Worm (Caenorhabditis elegans) whole organism, young adult: ENCODE data around the gene C56G3.2.

Source experiments
- F33H1.4 ChIP-seq: fragments of 200-800 bp; sonication (Bioruptor generic); IDR thresholded peaks from 2 replicates; pipeline ENCODE4 v1.3.6; 2022; ENCODE audit warnings: missing genetic modification reagents, missing genetic modification characterization, missing compliant biosample characterization
- F37B4.10 ChIP-seq: fragments of 200-800 bp; sonication (Bioruptor generic); IDR thresholded peaks from 2 replicates; pipeline ENCODE4 v1.3.6; 2022; ENCODE audit warnings: missing genetic modification characterization, missing compliant biosample characterization
- ccch-3 ChIP-seq: fragments of 200-800 bp; sonication (Bioruptor generic); optimal IDR thresholded peaks from 2 replicates; lab custom pipeline; 2018; ENCODE audit warnings: mild to moderate bottlenecking, missing genetic modification characterization, missing compliant biosample characterization
- ceh-40 ChIP-seq: fragments of 200-800 bp; sonication (Bioruptor generic); IDR thresholded peaks from 2 replicates; pipeline ENCODE4 v1.3.6; 2022; ENCODE audit warnings: missing genetic modification characterization, missing compliant biosample characterization
- dox-1 ChIP-seq: fragments of 200-800 bp; sonication (Bioruptor generic); IDR thresholded peaks from 2 replicates; pipeline ENCODE4 v1.3.6; 2022; ENCODE audit warnings: missing genetic modification reagents, missing genetic modification characterization, missing compliant biosample characterization
- egl-44 ChIP-seq: fragments of 200-800 bp; sonication (Bioruptor generic); IDR thresholded peaks from 2 replicates; pipeline ENCODE4 v1.3.6; 2022; ENCODE audit warnings: missing genetic modification reagents, missing genetic modification characterization, missing compliant biosample characterization
- ets-4 ChIP-seq: fragments of 200-800 bp; sonication (Bioruptor generic); optimal IDR thresholded peaks from 2 replicates; lab custom pipeline; 2018; ENCODE audit warnings: mild to moderate bottlenecking, missing genetic modification characterization, missing compliant biosample characterization
- hrde-1 ChIP-seq: sonication (generic microtip); optimal IDR thresholded peaks from 2 replicates; lab custom pipeline; 2016; ENCODE audit warnings: missing genetic modification characterization, mild to moderate bottlenecking, missing compliant biosample characterization, moderate library complexity, missing genotype, missing genetic modification reagents, borderline replicate concordance
- rpc-1 ChIP-seq, 2 experiments: fragments of 150-350 bp in 1 of 2; sonication (generic microtip) in 1 of 2; optimal IDR thresholded peaks; 2 replicates each; lab custom pipeline; 2014 to 2018; ENCODE audit warnings: missing biosample characterization in 1 of 2, missing genetic modification characterization in 1 of 2, missing genetic modification reagents in 1 of 2, missing genotype in 1 of 2
- snpc-4 ChIP-seq, 5 experiments: fragments of 150-350 bp in 1 of 5; sonication (generic microtip) in 4 of 5; optimal IDR thresholded peaks; 2 replicates each; lab custom pipeline; 2014 to 2018; ENCODE audit warnings: missing genetic modification characterization in 5 of 5, missing biosample characterization in 3 of 5, antibody characterized with exemption in 2 of 5, mild to moderate bottlenecking in 2 of 5, missing compliant biosample characterization in 2 of 5, missing genotype in 2 of 5, moderate library complexity in 2 of 5, missing genetic modification reagents in 1 of 5
- tbp1 ChIP-seq: fragments of 200-800 bp; sonication (Bioruptor generic); optimal IDR thresholded peaks from 2 replicates; lab custom pipeline; 2018; ENCODE audit warnings: mild to moderate bottlenecking, missing genetic modification characterization, missing compliant biosample characterization

- TF ChIP-seq egl-44 (GFP tag; lab: Robert Waterston, UW), result no peak
- no peak for TF ChIP-seq hrde-1
- no peak for TF ChIP-seq F37B4.10 (GFP tag; lab: Robert Waterston, UW)
- TF ChIP-seq snpc-4 (GFP tag; optimal IDR thresholded peaks at IDR 0.05; lab: Kevin White, UChicago), result no peak
- TF ChIP-seq snpc-4 (tag; optimal IDR thresholded peaks at IDR 0.05; lab: Kevin White, UChicago), result no peak
- TF ChIP-seq tbp1 (GFP tag; lab: Kevin White, UChicago), result no peak
- TF ChIP-seq ceh-40 (GFP tag; lab: Robert Waterston, UW), result no peak
- no peak for TF ChIP-seq ccch-3 (GFP tag; lab: Kevin White, UChicago)
- TF ChIP-seq dox-1 (GFP tag; lab: Robert Waterston, UW), result no peak
- TF ChIP-seq ets-4, result no peak
- no peak for TF ChIP-seq F33H1.4
- no peak for TF ChIP-seq rpc-1 (optimal IDR thresholded peaks at IDR 0.05; lab: Kevin White, UChicago)
- no peak for TF ChIP-seq rpc-1 (tag; optimal IDR thresholded peaks at IDR 0.05; lab: Kevin White, UChicago)
These were observed 33.2 kb downstream of the C56G3.2 start, which contains the start of gene C10A4.10 for ce11 chrX:7398584-7398983.
